Fruit fly (Drosophila melanogaster) whole organism, prepupa: ENCODE results near the gene CG43880.

Source experiments
- CG11294 ChIP-seq: fragments of 200-800 bp; sonication (Bioruptor generic); IDR thresholded peaks from 2 replicates; pipeline ENCODE4 v1.3.6; 2022; ENCODE audit warnings: missing biosample characterization, missing genetic modification characterization
- CG15336 ChIP-seq: fragments of 200-800 bp; sonication (Bioruptor generic); IDR thresholded peaks from 2 replicates; pipeline ENCODE4 v1.3.6; 2022; ENCODE audit warnings: missing biosample characterization, missing genetic modification characterization
- CG16779 ChIP-seq: fragments of 200-800 bp; sonication (Bioruptor generic); optimal IDR thresholded peaks from 3 replicates; lab custom pipeline; 2017; ENCODE audit warnings: missing biosample characterization, mild to moderate bottlenecking, missing genetic modification characterization
- CG31627 ChIP-seq: fragments of 200-800 bp; sonication (Bioruptor generic); optimal IDR thresholded peaks from 3 replicates; lab custom pipeline; 2016; ENCODE audit warnings: missing biosample characterization, missing genetic modification characterization
- CG34406 ChIP-seq: fragments of 200-800 bp; sonication (Bioruptor generic); optimal IDR thresholded peaks from 3 replicates; lab custom pipeline; 2016; ENCODE audit warnings: missing biosample characterization, missing genetic modification characterization
- CG7368 ChIP-seq: fragments of 200-800 bp; sonication (Bioruptor generic); optimal IDR thresholded peaks from 3 replicates; lab custom pipeline; 2016; ENCODE audit warnings: missing biosample characterization, missing genetic modification characterization
- Gug ChIP-seq: fragments of 200-800 bp; sonication (Bioruptor generic); IDR thresholded peaks from 2 replicates; pipeline ENCODE4 v1.3.6; 2022; ENCODE audit warnings: missing biosample characterization, missing genetic modification characterization
- Hr39 ChIP-seq: fragments of 200-800 bp; sonication (Bioruptor generic); optimal IDR thresholded peaks from 2 replicates; lab custom pipeline; 2016; ENCODE audit warnings: missing biosample characterization, missing genetic modification characterization
- Sox14 ChIP-seq: fragments of 200-800 bp; sonication (Bioruptor generic); optimal IDR thresholded peaks from 3 replicates; lab custom pipeline; 2016; ENCODE audit warnings: missing biosample characterization, missing genetic modification characterization
- Sox15 ChIP-seq: fragments of 200-800 bp; sonication (Bioruptor generic); optimal IDR thresholded peaks from 3 replicates; lab custom pipeline; 2016; ENCODE audit warnings: missing biosample characterization, missing genetic modification characterization
- cyc ChIP-seq: fragments of 200-800 bp; sonication (Bioruptor generic); optimal IDR thresholded peaks from 3 replicates; lab custom pipeline; 2016; ENCODE audit warnings: missing biosample characterization, missing genetic modification characterization
- dsx ChIP-seq: fragments of 200-800 bp; optimal IDR thresholded peaks from 3 replicates; lab custom pipeline; 2019; ENCODE audit warnings: missing biosample characterization, mild to moderate bottlenecking, missing genetic modification characterization, moderate library complexity; ENCODE audit not compliant: poor library complexity, severe bottlenecking
- fkh ChIP-seq: fragments of 200-800 bp; sonication (Bioruptor generic); optimal IDR thresholded peaks from 3 replicates; lab custom pipeline; 2017; ENCODE audit warnings: missing biosample characterization, mild to moderate bottlenecking, missing genetic modification characterization, moderate library complexity
- salr ChIP-seq, 2 experiments: fragments of 200-800 bp; sonication (Bioruptor generic); optimal IDR thresholded peaks; 3 replicates each; lab custom pipeline; 2016 to 2018; ENCODE audit warnings: missing biosample characterization in 2 of 2, missing genetic modification characterization in 2 of 2, mild to moderate bottlenecking in 1 of 2

dm6 chr3L:7981228-7981854, 35.2 kb upstream of the CG43880 start:
- TF ChIP-seq Gug (GFP tag; lab: Robert Waterston, UW) (no peak), salr (GFP tag; optimal IDR thresholded peaks at IDR 0.05; lab: Kevin White, UChicago) (no peak), Sox15 (GFP tag; lab: Kevin White, UChicago) (no peak), Hr39 (GFP tag; lab: Kevin White, UChicago) (no peak), CG34406 (GFP tag; lab: Kevin White, UChicago) (no peak), CG16779 (no peak), Sox14 (GFP tag; lab: Kevin White, UChicago) (no peak), dsx (GFP tag; lab: Kevin White, UChicago) (no peak), CG15336 (no peak), fkh (GFP tag; lab: Kevin White, UChicago) (no peak), CG31627 (GFP tag; lab: Kevin White, UChicago) (no peak), cyc (GFP tag; lab: Kevin White, UChicago) (no peak), CG11294 (no peak), CG7368 (GFP tag; lab: Kevin White, UChicago) (no peak)
